Fruit fly (Drosophila melanogaster): ENCODE data around the gene Atac1.

Gene Atac1

DNA sequence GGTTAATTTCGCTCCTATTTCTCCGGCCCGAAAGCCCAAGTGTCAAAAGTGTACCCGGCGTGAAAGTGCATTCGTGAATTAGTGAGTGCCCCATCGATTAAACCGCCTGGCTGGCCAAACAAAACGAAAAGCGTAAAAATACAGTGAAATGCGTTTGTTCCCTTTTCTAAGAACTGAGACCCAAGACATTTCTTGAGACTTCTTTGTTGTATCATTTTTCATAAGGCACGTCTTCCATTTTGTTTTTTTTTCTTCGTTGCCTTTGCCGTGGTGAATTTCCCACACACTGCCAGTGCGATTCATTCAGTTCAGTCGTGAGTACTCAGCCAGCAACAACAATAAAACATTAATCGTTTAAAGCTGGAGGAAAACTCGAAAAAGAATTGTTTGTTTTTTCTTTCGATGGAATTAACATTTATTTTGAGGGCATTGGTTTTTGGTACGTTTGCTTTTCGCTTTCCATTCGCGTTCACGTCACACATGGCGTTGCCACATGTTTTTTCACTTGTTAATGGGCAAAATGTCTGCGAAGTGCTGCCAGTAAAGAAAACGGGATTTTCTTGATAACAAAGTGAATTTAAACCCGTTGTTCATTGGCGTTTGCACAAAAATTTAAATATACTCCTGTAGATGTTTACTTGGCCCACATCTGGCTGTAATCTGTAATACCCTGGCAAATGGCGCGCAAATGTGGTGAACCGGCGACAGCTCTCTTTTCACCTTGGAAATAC lies 38.6 kb downstream of the Atac1 start (continued):
- TF ChIP-seq D (optimal IDR thresholded peaks at IDR 0.05): peak; percentile 46
- no peak for TF ChIP-seq D (GFP tag; optimal IDR thresholded peaks at IDR 0.05)
- peak; percentile 14 for TF ChIP-seq tap (tag; optimal IDR thresholded peaks at IDR 0.05)
- no peak for TF ChIP-seq Gug (GFP tag; IDR thresholded peaks at IDR 0.05)
- peak; percentile 21 for TF ChIP-seq BEAF-32 (GFP tag; optimal IDR thresholded peaks at IDR 0.05)
- no peak for TF ChIP-seq exex (tag; optimal IDR thresholded peaks at IDR 0.05)
- no peak for TF ChIP-seq Hr3 (GFP tag; optimal IDR thresholded peaks at IDR 0.05)
- no peak for TF ChIP-seq bab2 (GFP tag; optimal IDR thresholded peaks at IDR 0.05)
- peak; percentile 28 for TF ChIP-seq chn (GFP tag; optimal IDR thresholded peaks at IDR 0.05)
- TF ChIP-seq MBD-R2 (GFP tag; IDR thresholded peaks at IDR 0.05): no peak
- TF ChIP-seq fu2 (GFP tag; optimal IDR thresholded peaks at IDR 0.05): no peak
- 0 out of 2 replicates have a peak, but pooled peaks have one; percentile 16 for TF ChIP-seq bbx (GFP tag; IDR thresholded peaks at IDR 0.05; ENCODE audit: partially characterized antibody)
- peak; percentile 16 for TF ChIP-seq gsb-n (tag; optimal IDR thresholded peaks at IDR 0.05)
- TF ChIP-seq CG10267 (tag; optimal IDR thresholded peaks at IDR 0.05): no peak
- TF ChIP-seq dmrt99B (tag; optimal IDR thresholded peaks at IDR 0.05): no peak
- no peak for TF ChIP-seq CG16813 (GFP tag; IDR thresholded peaks at IDR 0.05; ENCODE audit: partially characterized antibody)
- TF ChIP-seq CG10565 (GFP tag; optimal IDR thresholded peaks at IDR 0.05): no peak
- no peak for TF ChIP-seq CG7357 (GFP tag; IDR thresholded peaks at IDR 0.05)
- peak; percentile 13 for TF ChIP-seq CG12659 (GFP tag; optimal IDR thresholded peaks at IDR 0.05)
- no peak for TF ChIP-seq CG17912 (GFP tag; optimal IDR thresholded peaks at IDR 0.05)

DNA sequence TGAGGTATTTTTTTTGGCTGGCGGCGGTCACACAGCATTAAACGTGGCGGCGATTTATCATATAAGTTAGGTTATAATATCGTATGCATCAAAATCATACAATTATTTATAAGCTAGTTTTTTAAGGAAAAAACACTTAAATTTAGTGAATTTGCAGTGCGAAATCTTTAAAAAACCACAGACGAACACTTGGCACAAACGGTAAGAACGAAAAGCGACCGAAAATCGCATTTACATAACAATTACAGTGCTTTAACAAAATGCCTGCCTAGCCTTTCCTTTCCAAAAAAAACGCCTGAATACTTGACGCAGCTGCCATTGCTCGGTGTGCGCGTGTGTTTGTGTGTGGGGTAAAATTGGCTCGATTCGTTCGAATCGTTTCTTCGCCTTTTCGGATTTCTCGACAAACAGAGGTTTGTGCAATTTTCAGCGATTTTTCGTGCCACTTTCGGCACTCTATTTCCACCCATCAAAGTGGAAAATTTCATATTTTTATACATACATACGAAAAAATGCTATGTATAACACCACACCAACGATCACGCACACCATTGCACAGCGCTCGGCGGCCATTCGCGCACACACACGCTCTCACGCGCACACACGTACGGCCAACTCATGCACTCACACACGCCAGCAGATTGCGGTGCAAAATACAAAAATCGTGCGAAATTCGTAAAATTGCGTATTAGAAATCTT lies 39.3 kb downstream of the Atac1 start, which contains the start of gene Hrb27C:
Gene Hrb27C (plus strand): TSS at position 44 of the 699 bp plus-strand sequence.
- TF ChIP-seq chinmo (GFP tag; IDR thresholded peaks at IDR 0.05; ENCODE audit: partially characterized antibody): 0 out of 4 replicates have a peak, but pooled peaks have one; percentile 60
- TF ChIP-seq ewg (GFP tag; optimal IDR thresholded peaks at IDR 0.05): no peak
- no peak for TF ChIP-seq CG1832 (GFP tag; optimal IDR thresholded peaks at IDR 0.05)
- TF ChIP-seq wor (GFP tag; IDR thresholded peaks at IDR 0.05): no peak
- no peak for TF ChIP-seq sug (tag; optimal IDR thresholded peaks at IDR 0.05)
- no peak for TF ChIP-seq ftz-f1 (GFP tag; optimal IDR thresholded peaks at IDR 0.05)
- TF ChIP-seq bsh (GFP tag; optimal IDR thresholded peaks at IDR 0.05): no peak
- no peak for TF ChIP-seq Dp (GFP tag; optimal IDR thresholded peaks at IDR 0.05)
- no peak for TF ChIP-seq cas (GFP tag; IDR thresholded peaks at IDR 0.05)
- no peak for TF ChIP-seq sc (optimal IDR thresholded peaks at IDR 0.05)
- no peak for TF ChIP-seq sc (GFP tag; optimal IDR thresholded peaks at IDR 0.05)
- no peak for TF ChIP-seq Antp (GFP tag; optimal IDR thresholded peaks at IDR 0.05)
- no peak for TF ChIP-seq Hr3 (GFP tag; optimal IDR thresholded peaks at IDR 0.05)
- TF ChIP-seq CG17802 (tag; optimal IDR thresholded peaks at IDR 0.05): no peak
- no peak for TF ChIP-seq pfk (GFP tag; optimal IDR thresholded peaks at IDR 0.05)
- no peak for TF ChIP-seq CG4730 (GFP tag; IDR thresholded peaks at IDR 0.05)
- TF ChIP-seq CG4424 (GFP tag; optimal IDR thresholded peaks at IDR 0.05): no peak
- no peak for TF ChIP-seq dan (GFP tag; IDR thresholded peaks at IDR 0.05)
- no peak for TF ChIP-seq Hr51 (GFP tag; optimal IDR thresholded peaks at IDR 0.05)
- TF ChIP-seq zen2 (GFP tag; IDR thresholded peaks at IDR 0.05; ENCODE audit: partially characterized antibody): no peak
- no peak for TF ChIP-seq esg (GFP tag; conservative IDR thresholded peaks at IDR 0.05)
- no peak for TF ChIP-seq CG13894 (tag; optimal IDR thresholded peaks at IDR 0.05)
- TF ChIP-seq CG6175 (GFP tag; IDR thresholded peaks at IDR 0.05): no peak
- no peak for TF ChIP-seq CG7839 (tag; optimal IDR thresholded peaks at IDR 0.05)
- no peak for TF ChIP-seq CG17328 (GFP tag; IDR thresholded peaks at IDR 0.05)
- TF ChIP-seq Trl (optimal IDR thresholded peaks at IDR 0.05): no peak
- TF ChIP-seq Trl (GFP tag; optimal IDR thresholded peaks at IDR 0.05): no peak
- no peak for TF ChIP-seq CG12744 (GFP tag; optimal IDR thresholded peaks at IDR 0.05)
- TF ChIP-seq al (GFP tag; IDR thresholded peaks at IDR 0.05): no peak
- peak; percentile 1 for TF ChIP-seq CG17385 (GFP tag; optimal IDR thresholded peaks at IDR 0.05)
